Fruit fly (Drosophila melanogaster) whole organism, embryonic: Measurements from ENCODE around the gene Btnd.

Experiments
- ATbp ChIP-seq: fragments of 200-800 bp; sonication (Bioruptor generic); optimal IDR thresholded peaks from 2 replicates; lab custom pipeline; 2017; ENCODE audit warnings: missing biosample characterization, mild to moderate bottlenecking, missing genetic modification characterization, missing genetic modification reagents
- Aef1 ChIP-seq: fragments of 200-800 bp; sonication (Bioruptor generic); IDR thresholded peaks from 3 replicates; pipeline ENCODE4 v1.3.6; 2022; ENCODE audit warnings: missing biosample characterization, missing genetic modification characterization
- Atf-2 ChIP-seq: fragments of 200-800 bp; sonication (Bioruptor generic); optimal IDR thresholded peaks from 2 replicates; lab custom pipeline; 2016; ENCODE audit warnings: missing biosample characterization, missing genetic modification characterization
- Bdp1 ChIP-seq: fragments of 200-800 bp; sonication (Bioruptor generic); optimal IDR thresholded peaks from 3 replicates; lab custom pipeline; 2016; ENCODE audit warnings: missing biosample characterization, missing genetic modification characterization
- CG10267 ChIP-seq: fragments of 200-800 bp; sonication (Bioruptor generic); optimal IDR thresholded peaks from 2 replicates; lab custom pipeline; 2018; ENCODE audit warnings: missing biosample characterization, mild to moderate bottlenecking, missing genetic modification characterization, moderate library complexity
- CG10274 ChIP-seq: fragments of 200-800 bp; sonication (Bioruptor generic); optimal IDR thresholded peaks from 3 replicates; lab custom pipeline; 2017; ENCODE audit warnings: missing biosample characterization, mild to moderate bottlenecking, missing genetic modification characterization
- CG11398 ChIP-seq: fragments of 200-800 bp; sonication (Bioruptor generic); optimal IDR thresholded peaks from 2 replicates; lab custom pipeline; 2016; ENCODE audit warnings: missing biosample characterization, missing genetic modification characterization
- CG12104 ChIP-seq: fragments of 200-800 bp; sonication (Bioruptor generic); optimal IDR thresholded peaks from 3 replicates; lab custom pipeline; 2016; ENCODE audit warnings: missing biosample characterization, missing genetic modification characterization
- CG12769 ChIP-seq: fragments of 200-800 bp; sonication (Bioruptor generic); optimal IDR thresholded peaks from 2 replicates; lab custom pipeline; 2019; ENCODE audit warnings: missing biosample characterization, mild to moderate bottlenecking, missing genetic modification characterization, moderate library complexity
- CG13123 ChIP-seq: fragments of 200-800 bp; sonication (Bioruptor generic); optimal IDR thresholded peaks from 2 replicates; lab custom pipeline; 2016; ENCODE audit warnings: missing biosample characterization, missing genetic modification characterization
- CG1529 ChIP-seq: fragments of 200-800 bp; sonication (Bioruptor generic); optimal IDR thresholded peaks from 3 replicates; lab custom pipeline; 2018; ENCODE audit warnings: missing biosample characterization, missing genetic modification characterization
- CG17612 ChIP-seq: fragments of 200-800 bp; sonication (Bioruptor generic); IDR thresholded peaks from 2 replicates; pipeline ENCODE4 v1.3.6; 2022; ENCODE audit warnings: missing biosample characterization, missing genetic modification characterization
- CG18262 ChIP-seq: fragments of 200-800 bp; optimal IDR thresholded peaks from 3 replicates; lab custom pipeline; 2019; ENCODE audit warnings: missing biosample characterization, mild to moderate bottlenecking, missing genetic modification characterization, moderate library complexity
- CG2120 ChIP-seq: fragments of 200-800 bp; sonication (Bioruptor generic); optimal IDR thresholded peaks from 3 replicates; lab custom pipeline; 2016; ENCODE audit warnings: missing biosample characterization, missing genetic modification characterization
- CG2199 ChIP-seq: fragments of 200-800 bp; sonication (Bioruptor generic); IDR thresholded peaks from 3 replicates; pipeline ENCODE4 v1.3.6; 2022; ENCODE audit warnings: missing biosample characterization, missing genetic modification characterization
- CG8944 ChIP-seq: fragments of 200-800 bp; sonication (Bioruptor generic); optimal IDR thresholded peaks from 3 replicates; lab custom pipeline; 2016; ENCODE audit warnings: missing biosample characterization, missing genetic modification characterization
- CG9876 ChIP-seq: fragments of 200-800 bp; sonication (Bioruptor generic); optimal IDR thresholded peaks from 2 replicates; lab custom pipeline; 2016; ENCODE audit warnings: missing biosample characterization, missing genetic modification characterization
- Dad ChIP-seq: fragments of 200-800 bp; sonication (Bioruptor generic); optimal IDR thresholded peaks from 3 replicates; lab custom pipeline; 2016; ENCODE audit warnings: missing biosample characterization, missing genetic modification characterization
- Deaf1 ChIP-seq: fragments of 200-800 bp; optimal IDR thresholded peaks from 3 replicates; lab custom pipeline; 2019; ENCODE audit warnings: missing biosample characterization, mild to moderate bottlenecking, missing genetic modification characterization, moderate library complexity
- Dek ChIP-seq: fragments of 200-800 bp; sonication (Bioruptor generic); optimal IDR thresholded peaks from 3 replicates; lab custom pipeline; 2019; ENCODE audit warnings: missing biosample characterization, mild to moderate bottlenecking, missing genetic modification characterization, moderate library complexity
- E2f1 ChIP-seq: fragments of 200-800 bp; sonication (Bioruptor generic); IDR thresholded peaks from 2 replicates; pipeline ENCODE4 v1.3.6; 2022; ENCODE audit warnings: missing biosample characterization, missing genetic modification characterization
- Fer3 ChIP-seq: fragments of 200-800 bp; sonication (Bioruptor generic); optimal IDR thresholded peaks from 2 replicates; lab custom pipeline; 2018; ENCODE audit warnings: missing biosample characterization, mild to moderate bottlenecking, missing genetic modification characterization, moderate library complexity
- Gug ChIP-seq: fragments of 200-800 bp; sonication (Bioruptor generic); IDR thresholded peaks from 4 replicates; pipeline ENCODE4 v1.3.6; 2022; ENCODE audit warnings: missing biosample characterization, missing genetic modification characterization
- Jarid2 ChIP-seq: fragments of 200-800 bp; sonication (Bioruptor generic); optimal IDR thresholded peaks from 3 replicates; lab custom pipeline; 2017; ENCODE audit warnings: mild to moderate bottlenecking, missing biosample characterization, missing genetic modification reagents, missing genetic modification characterization
- Mrtf ChIP-seq: fragments of 200-800 bp; sonication (Bioruptor generic); IDR thresholded peaks from 3 replicates; pipeline ENCODE4 v1.3.6; 2022; ENCODE audit warnings: missing biosample characterization, missing genetic modification characterization
- Ptx1 ChIP-seq: fragments of 200-800 bp; sonication (Bioruptor generic); IDR thresholded peaks from 2 replicates; pipeline ENCODE4 v1.3.6; 2022; ENCODE audit warnings: missing biosample characterization, missing genetic modification characterization
- Rfx ChIP-seq: fragments of 200-800 bp; sonication (Bioruptor generic); IDR thresholded peaks from 2 replicates; pipeline ENCODE4 v1.3.6; 2022; ENCODE audit warnings: missing biosample characterization, missing genetic modification characterization
- Trl ChIP-seq, 3 experiments: fragments of >200 bp in 2 of 3; fragments of 200-800 bp in 1 of 3; sonication (Bioruptor generic) in 1 of 3; optimal IDR thresholded peaks; 2 replicates in 1 of 3; 3 replicates in 2 of 3; lab custom pipeline; 2016 to 2017; ENCODE audit warnings: missing biosample characterization in 1 of 3, missing genetic modification characterization in 1 of 3
- caup ChIP-seq: fragments of 200-800 bp; sonication (Bioruptor generic); optimal IDR thresholded peaks from 3 replicates; lab custom pipeline; 2017; ENCODE audit warnings: missing biosample characterization, mild to moderate bottlenecking, missing genetic modification characterization, moderate library complexity; ENCODE audit not compliant: severe bottlenecking
- cg ChIP-seq: fragments of 200-800 bp; sonication (Bioruptor generic); optimal IDR thresholded peaks from 3 replicates; lab custom pipeline; 2019; ENCODE audit warnings: missing biosample characterization, mild to moderate bottlenecking, missing genetic modification characterization, moderate library complexity
- ci ChIP-seq: fragments of 200-800 bp; sonication (Bioruptor generic); IDR thresholded peaks from 3 replicates; pipeline ENCODE4 v1.3.6; 2022; ENCODE audit warnings: missing biosample characterization, missing genetic modification characterization
- dan ChIP-seq: fragments of 200-800 bp; sonication (Bioruptor generic); IDR thresholded peaks from 2 replicates; pipeline ENCODE4 v1.3.6; 2022; ENCODE audit warnings: missing biosample characterization, missing genetic modification characterization
- dpn ChIP-seq, 2 experiments: fragments of 200-800 bp; sonication (Bioruptor generic); optimal IDR thresholded peaks; 3 replicates each; lab custom pipeline; 2016; ENCODE audit warnings: missing biosample characterization in 2 of 2, missing genetic modification characterization in 2 of 2
- exex ChIP-seq: fragments of 200-800 bp; sonication (Bioruptor generic); optimal IDR thresholded peaks from 4 replicates; lab custom pipeline; 2018; ENCODE audit warnings: missing biosample characterization, mild to moderate bottlenecking, missing genetic modification characterization, moderate library complexity
- gce ChIP-seq: fragments of 200-800 bp; sonication (Bioruptor generic); IDR thresholded peaks from 3 replicates; pipeline ENCODE4 v1.3.6; 2022; ENCODE audit warnings: missing biosample characterization, missing genetic modification characterization
- ham ChIP-seq: fragments of 200-800 bp; sonication (Bioruptor generic); IDR thresholded peaks from 2 replicates; pipeline ENCODE4 v1.3.6; 2022; ENCODE audit warnings: missing biosample characterization, missing genetic modification characterization
- insv ChIP-seq, 2 experiments: fragments of 200-800 bp; sonication (Bioruptor generic); optimal IDR thresholded peaks; 3 replicates each; lab custom pipeline; 2016 to 2018; ENCODE audit warnings: missing biosample characterization in 2 of 2, missing genetic modification characterization in 2 of 2
- kni ChIP-seq: fragments of 200-800 bp; sonication (Bioruptor generic); optimal IDR thresholded peaks from 3 replicates; lab custom pipeline; 2017; ENCODE audit warnings: mild to moderate bottlenecking, missing biosample characterization, missing genetic modification reagents, missing genetic modification characterization
- lbe ChIP-seq: fragments of 200-800 bp; sonication (Bioruptor generic); optimal IDR thresholded peaks from 2 replicates; lab custom pipeline; 2016; ENCODE audit warnings: missing biosample characterization, mild to moderate bottlenecking, missing genetic modification characterization
- mld ChIP-seq: fragments of 200-800 bp; sonication (Bioruptor generic); IDR thresholded peaks from 3 replicates; pipeline ENCODE4 v1.3.6; 2022; ENCODE audit warnings: missing biosample characterization, missing genetic modification characterization; ENCODE audit not compliant: partially characterized antibody
- otp ChIP-seq: fragments of 200-800 bp; sonication (Bioruptor generic); IDR thresholded peaks from 3 replicates; pipeline ENCODE4, ENCODE4 v1.3.6; 2022; ENCODE audit warnings: missing biosample characterization, missing genetic modification characterization
- pnt ChIP-seq: fragments of 200-800 bp; sonication (Bioruptor generic); optimal IDR thresholded peaks from 3 replicates; lab custom pipeline; 2016; ENCODE audit warnings: missing biosample characterization, missing genetic modification characterization
- ranshi ChIP-seq: fragments of 200-800 bp; sonication (Bioruptor generic); IDR thresholded peaks from 2 replicates; pipeline ENCODE4 v1.3.6; 2022; ENCODE audit warnings: missing biosample characterization, missing genetic modification characterization
- row ChIP-seq: fragments of 200-800 bp; sonication (Bioruptor generic); IDR thresholded peaks from 3 replicates; pipeline ENCODE4 v1.3.6; 2022; ENCODE audit warnings: missing biosample characterization, missing genetic modification characterization
- run ChIP-seq: fragments of 200-800 bp; sonication (Bioruptor generic); optimal IDR thresholded peaks from 3 replicates; lab custom pipeline; 2018; ENCODE audit warnings: missing biosample characterization, mild to moderate bottlenecking, missing genetic modification characterization
- schlank ChIP-seq: fragments of 200-800 bp; sonication (Bioruptor generic); optimal IDR thresholded peaks from 2 replicates; lab custom pipeline; 2018; ENCODE audit warnings: missing biosample characterization, mild to moderate bottlenecking, missing genetic modification characterization
- tll ChIP-seq, 2 experiments: fragments of 200-800 bp in 1 of 2; fragments of >200 bp in 1 of 2; sonication (Bioruptor generic) in 1 of 2; optimal IDR thresholded peaks; 2 replicates each; lab custom pipeline; 2017 to 2019; ENCODE audit warnings: missing biosample characterization in 2 of 2, missing genetic modification characterization in 2 of 2, mild to moderate bottlenecking in 1 of 2, moderate library complexity in 1 of 2
- vnd ChIP-seq: fragments of 200-800 bp; sonication (Bioruptor generic); IDR thresholded peaks from 3 replicates; pipeline ENCODE4 v1.3.6; 2022; ENCODE audit warnings: missing biosample characterization, missing genetic modification characterization; ENCODE audit not compliant: partially characterized antibody
- vvl ChIP-seq: fragments of 200-800 bp; sonication (Bioruptor generic); IDR thresholded peaks from 2 replicates; pipeline ENCODE4 v1.3.6; 2022; ENCODE audit warnings: missing biosample characterization, missing genetic modification characterization
- wor ChIP-seq: fragments of 200-800 bp; sonication (Bioruptor generic); IDR thresholded peaks from 2 replicates; pipeline ENCODE4 v1.3.6; 2022; ENCODE audit warnings: missing biosample characterization, missing genetic modification characterization

Btnd gene

dm6 chrX:6265456-6265877, 46.3 kb upstream of the Btnd start (continued):
- TF ChIP-seq Bdp1 (peak; percentile 88), CG11398 (peak; percentile 89), ranshi (GFP tag; lab: Robert Waterston, UW) (peak; percentile 92), Ptx1 (GFP tag; lab: Robert Waterston, UW) (peak; percentile 96), CG12104 (peak; percentile 96), E2f1 (GFP tag; lab: Robert Waterston, UW) (peak; percentile 93), Aef1 (GFP tag; lab: Robert Waterston, UW) (peak; percentile 93), run (tag; lab: Kevin White, UChicago) (peak; percentile 95), Gug (peak; percentile 92), ci (GFP tag; lab: Robert Waterston, UW) (peak; percentile 95), Dad (peak; percentile 96), wor (GFP tag; lab: Robert Waterston, UW) (peak; percentile 96), insv (GFP tag; optimal IDR thresholded peaks at IDR 0.05; lab: Kevin White, UChicago) (peak; percentile 17 to 67), kni (GFP tag; lab: Kevin White, UChicago) (peak; percentile 71), CG1529 (GFP tag; lab: Kevin White, UChicago) (peak; percentile 97), CG17612 (peak; percentile 87), Rfx (peak; percentile 88), caup (peak; percentile 92), CG10274 (GFP tag; lab: Kevin White, UChicago) (peak; percentile 87), otp (GFP tag; lab: Robert Waterston, UW) (peak; percentile 91), Deaf1 (peak; percentile 76), Dek (tag; lab: Kevin White, UChicago) (peak; percentile 90), tll (GFP tag; optimal IDR thresholded peaks at IDR 0.05; lab: Kevin White, UChicago) (peak in 1 of 2 experiments; percentile 71), Fer3 (peak; percentile 91), CG12769 (tag; lab: Kevin White, UChicago) (peak; percentile 93), CG2199 (peak; percentile 81; the same call in 2 of the 3 replicates), Atf-2 (GFP tag; lab: Kevin White, UChicago) (peak; percentile 96), lbe (GFP tag; lab: Kevin White, UChicago) (peak; percentile 69), gce (GFP tag; lab: Robert Waterston, UW) (peak; percentile 89), ham (GFP tag; lab: Robert Waterston, UW) (peak; percentile 50; the same call in 1 of the 2 replicates), schlank (peak; percentile 92), vnd (0 out of 3 replicates have a peak, but pooled peaks have one; percentile 29), CG2120 (GFP tag; lab: Kevin White, UChicago) (peak; percentile 94), CG13123 (GFP tag; lab: Kevin White, UChicago) (peak; percentile 93), Jarid2 (peak; percentile 85), mld (no peak), cg (GFP tag; lab: Kevin White, UChicago) (no peak), pnt (GFP tag; lab: Kevin White, UChicago) (peak; percentile 97), dan (GFP tag; lab: Robert Waterston, UW) (peak; percentile 47; the same call in 1 of the 2 replicates), CG8944 (GFP tag; lab: Kevin White, UChicago) (peak; percentile 95), Mrtf (GFP tag; lab: Robert Waterston, UW) (peak; percentile 93), CG9876 (GFP tag; lab: Kevin White, UChicago) (peak; percentile 90), CG18262 (peak; percentile 98), ATbp (GFP tag; lab: Kevin White, UChicago) (peak; percentile 96), vvl (GFP tag; lab: Robert Waterston, UW) (peak; percentile 95), exex (tag; lab: Kevin White, UChicago) (peak; percentile 67), row (GFP tag; lab: Robert Waterston, UW) (peak; percentile 92), Trl (optimal IDR thresholded peaks at IDR 0.05; lab: Kevin White, UChicago) (no peak), Trl (GFP tag; optimal IDR thresholded peaks at IDR 0.05; lab: Kevin White, UChicago) (peak; percentile 96), dpn (GFP tag; optimal IDR thresholded peaks at IDR 0.05; lab: Kevin White, UChicago) (peak; percentile 96 to 97), CG10267 (tag; lab: Kevin White, UChicago) (peak; percentile 90)
